Worm (Caenorhabditis elegans) whole organism, L4 larva: Measurements from ENCODE around the gene stdh-3.
A peak's percentile ranks its signal among the peaks of the same experiment; 100 is the strongest.

ENCODE experiments used
- D1046.2 ChIP-seq: fragments of 200-800 bp; sonication (Bioruptor generic); IDR thresholded peaks from 2 replicates; pipeline ENCODE4 v1.3.6; 2022; ENCODE audit warnings: missing genetic modification characterization, missing compliant biosample characterization
- F49E8.2 ChIP-seq: sonication (generic microtip); optimal IDR thresholded peaks from 2 replicates; lab custom pipeline; 2016; ENCODE audit warnings: missing compliant biosample characterization, mild to moderate bottlenecking, missing genetic modification characterization, borderline replicate concordance
- R02D3.7 ChIP-seq: fragments of 150-350 bp; sonication (generic microtip); optimal IDR thresholded peaks from 3 replicates; lab custom pipeline; 2014; ENCODE audit warnings: missing biosample characterization, missing genetic modification characterization
- T20F7.1 ChIP-seq: fragments of 200-800 bp; sonication (Bioruptor generic); optimal IDR thresholded peaks from 2 replicates; lab custom pipeline; 2018; ENCODE audit warnings: mild to moderate bottlenecking, missing genetic modification characterization, missing compliant biosample characterization
- T26A8.4 ChIP-seq: fragments of 200-800 bp; sonication (Bioruptor generic); IDR thresholded peaks from 2 replicates; pipeline ENCODE4 v1.3.6; 2022; ENCODE audit warnings: missing genetic modification characterization, missing compliant biosample characterization
- ZK546.5 ChIP-seq, 2 experiments: sonication (generic microtip); optimal IDR thresholded peaks; 2 replicates each; lab custom pipeline; 2017; ENCODE audit warnings: missing biosample characterization in 2 of 2, missing genetic modification characterization in 2 of 2
- aha-1 ChIP-seq: fragments of 150-350 bp; peaks from one replicate; lab custom pipeline; 2014; ENCODE audit warnings: missing biosample characterization, missing genetic modification characterization
- aly-2 ChIP-seq: sonication (generic microtip); optimal IDR thresholded peaks from 2 replicates; lab custom pipeline; 2018; ENCODE audit warnings: missing biosample characterization, missing genetic modification characterization
- attf-4 ChIP-seq: sonication (generic microtip); optimal IDR thresholded peaks from 3 replicates; lab custom pipeline; 2017; ENCODE audit warnings: missing biosample characterization, missing genetic modification characterization
- ceh-62 ChIP-seq: sonication (generic microtip); optimal IDR thresholded peaks from 2 replicates; lab custom pipeline; 2017; ENCODE audit warnings: missing biosample characterization, missing genetic modification characterization
- ces-1 ChIP-seq: fragments of 150-350 bp; sonication (generic microtip); optimal IDR thresholded peaks from 4 replicates; lab custom pipeline; 2014; ENCODE audit warnings: missing biosample characterization, missing genetic modification reagents, missing genetic modification characterization
- ctbp-1 ChIP-seq: fragments of 200-800 bp; sonication (Bioruptor generic); IDR thresholded peaks from 2 replicates; pipeline ENCODE4 v1.3.6; 2022; ENCODE audit warnings: missing genetic modification reagents, missing genetic modification characterization, missing compliant biosample characterization
- daf-16 ChIP-seq, 3 experiments: sonication (generic microtip); optimal IDR thresholded peaks; 2 replicates each; lab custom pipeline; 2016 to 2017; ENCODE audit warnings: missing genetic modification characterization in 3 of 3, missing genetic modification reagents in 3 of 3, mild to moderate bottlenecking in 2 of 3, missing compliant biosample characterization in 2 of 3, missing biosample characterization in 1 of 3, moderate library complexity in 1 of 3
- dmd-9 ChIP-seq: fragments of 200-800 bp; sonication (Bioruptor generic); IDR thresholded peaks from 2 replicates; pipeline ENCODE4 v1.3.6; 2022; ENCODE audit warnings: missing genetic modification reagents, missing genetic modification characterization, missing compliant biosample characterization
- dpl-1 ChIP-seq: fragments of 150-350 bp; optimal IDR thresholded peaks from 2 replicates; lab custom pipeline; 2014; ENCODE audit warnings: missing biosample characterization, missing genetic modification reagents, missing genetic modification characterization
- dve-1 ChIP-seq: sonication (generic microtip); optimal IDR thresholded peaks from 2 replicates; lab custom pipeline; 2017; ENCODE audit warnings: antibody characterized with exemption, mild to moderate bottlenecking, missing genetic modification characterization, missing compliant biosample characterization; ENCODE audit not compliant: insufficient read depth
- egl-27 ChIP-seq: sonication (generic microtip); optimal IDR thresholded peaks from 3 replicates; lab custom pipeline; 2017; ENCODE audit warnings: missing biosample characterization, missing genetic modification reagents, missing genetic modification characterization
- gei-8 ChIP-seq: fragments of 200-800 bp; sonication (Bioruptor generic); optimal IDR thresholded peaks from 2 replicates; lab custom pipeline; 2018; ENCODE audit warnings: mild to moderate bottlenecking, missing genetic modification characterization, missing compliant biosample characterization
- hlh-30 ChIP-seq: sonication (generic microtip); optimal IDR thresholded peaks from 2 replicates; lab custom pipeline; 2017; ENCODE audit warnings: antibody characterized with exemption, mild to moderate bottlenecking, missing genetic modification characterization, missing compliant biosample characterization; ENCODE audit not compliant: insufficient read depth
- jun-1 ChIP-seq: fragments of 150-350 bp; optimal IDR thresholded peaks from 2 replicates; lab custom pipeline; 2014; ENCODE audit warnings: missing biosample characterization, missing genetic modification reagents, missing genetic modification characterization
- lin-1 ChIP-seq: fragments of 200-800 bp; sonication (Bioruptor generic); IDR thresholded peaks from 2 replicates; pipeline ENCODE4 v1.3.6; 2022; ENCODE audit warnings: missing genetic modification reagents, missing genetic modification characterization, missing compliant biosample characterization
- madf-5 ChIP-seq, 2 experiments: fragments of 200-800 bp; sonication (Bioruptor generic); IDR thresholded peaks; 2 replicates each; pipeline ENCODE4 v1.3.6; 2022; ENCODE audit warnings: missing compliant biosample characterization in 2 of 2, missing genetic modification characterization in 2 of 2
- mdl-1 ChIP-seq, 2 experiments: fragments of 150-350 bp in 1 of 2; sonication (generic microtip) in 1 of 2; optimal IDR thresholded peaks; 2 replicates each; lab custom pipeline; 2014 to 2017; ENCODE audit warnings: missing biosample characterization in 2 of 2, missing genetic modification characterization in 2 of 2
- mxl-3 ChIP-seq: fragments of 200-800 bp; sonication (Bioruptor generic); optimal IDR thresholded peaks from 2 replicates; lab custom pipeline; 2018; ENCODE audit warnings: mild to moderate bottlenecking, missing genetic modification characterization, missing compliant biosample characterization
- nhr-10 ChIP-seq: fragments of 150-350 bp; optimal IDR thresholded peaks from 2 replicates; lab custom pipeline; 2014; ENCODE audit warnings: missing biosample characterization, missing genetic modification characterization
- nhr-111 ChIP-seq: fragments of 200-800 bp; sonication (Bioruptor generic); optimal IDR thresholded peaks from 2 replicates; lab custom pipeline; 2018; ENCODE audit warnings: mild to moderate bottlenecking, missing genetic modification characterization, missing compliant biosample characterization
- nhr-28 ChIP-seq: fragments of 150-350 bp; optimal IDR thresholded peaks from 2 replicates; lab custom pipeline; 2014; ENCODE audit warnings: missing biosample characterization, missing genetic modification characterization
- nhr-6 ChIP-seq: fragments of 150-350 bp; optimal IDR thresholded peaks from 2 replicates; lab custom pipeline; 2014; ENCODE audit warnings: missing biosample characterization, missing genetic modification characterization
- nhr-76 ChIP-seq: fragments of 150-350 bp; optimal IDR thresholded peaks from 2 replicates; lab custom pipeline; 2014; ENCODE audit warnings: missing biosample characterization, missing genetic modification characterization
- pqm-1 ChIP-seq: sonication (generic microtip); optimal IDR thresholded peaks from 2 replicates; lab custom pipeline; 2017; ENCODE audit warnings: missing biosample characterization, missing genetic modification characterization
- saeg-2 ChIP-seq: fragments of 200-800 bp; sonication (Bioruptor generic); IDR thresholded peaks from 2 replicates; pipeline ENCODE4 v1.3.6; 2022; ENCODE audit warnings: missing genetic modification reagents, missing genetic modification characterization, missing compliant biosample characterization
- snpc-1.2 ChIP-seq: fragments of 200-800 bp; sonication (Bioruptor generic); IDR thresholded peaks from 2 replicates; pipeline ENCODE4 v1.3.6; 2022; ENCODE audit warnings: missing genetic modification reagents, missing genetic modification characterization, missing compliant biosample characterization
- spr-1 ChIP-seq: sonication (generic microtip); optimal IDR thresholded peaks from 2 replicates; lab custom pipeline; 2016; ENCODE audit warnings: mild to moderate bottlenecking, missing genetic modification characterization, missing compliant biosample characterization
- tra-1 ChIP-seq: fragments of 200-800 bp; sonication (Bioruptor generic); IDR thresholded peaks from 2 replicates; pipeline ENCODE4 v1.3.6; 2022; ENCODE audit warnings: missing genetic modification reagents, missing genetic modification characterization, missing compliant biosample characterization
- unc-130 ChIP-seq: sonication (generic microtip); optimal IDR thresholded peaks from 2 replicates; lab custom pipeline; 2016; ENCODE audit warnings: missing genetic modification reagents, missing genetic modification characterization, missing compliant biosample characterization
- unc-62 ChIP-seq, 3 experiments: fragments of 150-350 bp in 1 of 3; sonication (generic microtip); optimal IDR thresholded peaks in 2 of 3; peaks in 1 of 3; 1 replicate in 1 of 3; 2 replicates in 2 of 3; lab custom pipeline; 2014 to 2017; ENCODE audit warnings: missing biosample characterization in 3 of 3, missing genetic modification characterization in 3 of 3, missing genetic modification reagents in 3 of 3, missing genotype in 1 of 3
- zag-1 ChIP-seq: fragments of 150-350 bp; optimal IDR thresholded peaks from 2 replicates; lab custom pipeline; 2014; ENCODE audit warnings: missing biosample characterization, missing genetic modification characterization
- zip-11 ChIP-seq: fragments of 200-800 bp; sonication (Bioruptor generic); IDR thresholded peaks from 2 replicates; pipeline ENCODE4 v1.3.6; 2022; ENCODE audit warnings: missing genetic modification characterization, missing compliant biosample characterization

Gene stdh-3

ce11 chrV:13880163-13880562 is 24.2 kb upstream of the stdh-3 start:
- peak; percentile 2 for TF ChIP-seq nhr-28 (tag; lab: Kevin White, UChicago)
- TF ChIP-seq unc-130, result no peak
- no peak for TF ChIP-seq D1046.2 (GFP tag; lab: Robert Waterston, UW)
- no peak for TF ChIP-seq dmd-9 (GFP tag; lab: Robert Waterston, UW)
- no peak for TF ChIP-seq unc-62 (GFP tag; optimal IDR thresholded peaks at IDR 0.05 in 1 of 2; lab: Kevin White, UChicago)
- TF ChIP-seq unc-62 (tag; optimal IDR thresholded peaks at IDR 0.05; lab: Kevin White, UChicago), result no peak
- TF ChIP-seq saeg-2 (GFP tag; lab: Robert Waterston, UW), result no peak
- TF ChIP-seq nhr-6 (tag; lab: Kevin White, UChicago), result peak; percentile 20
- TF ChIP-seq ZK546.5 (tag; optimal IDR thresholded peaks at IDR 0.05; lab: Kevin White, UChicago), result no peak
- no peak for TF ChIP-seq nhr-10 (tag; lab: Kevin White, UChicago)
- TF ChIP-seq T20F7.1, result no peak
- peak; percentile 1 for TF ChIP-seq dve-1 (tag; lab: Kevin White, UChicago)
- no peak for TF ChIP-seq ceh-62 (tag; lab: Kevin White, UChicago)
- no peak for TF ChIP-seq nhr-76 (tag; lab: Kevin White, UChicago)
- no peak for TF ChIP-seq ces-1 (GFP tag; lab: Kevin White, UChicago)
- peak; percentile 30 for TF ChIP-seq hlh-30 (tag; lab: Kevin White, UChicago)
- TF ChIP-seq zag-1 (tag; lab: Kevin White, UChicago), result no peak
- TF ChIP-seq dpl-1 (GFP tag; lab: Kevin White, UChicago), result peak; percentile 19
- no peak for TF ChIP-seq egl-27 (tag; lab: Kevin White, UChicago)
- TF ChIP-seq madf-5 (GFP tag; IDR thresholded peaks at IDR 0.05; lab: Robert Waterston, UW), result no peak
- no peak for TF ChIP-seq lin-1 (GFP tag; lab: Robert Waterston, UW)
- TF ChIP-seq spr-1 (tag; lab: Kevin White, UChicago), result no peak
- no peak for TF ChIP-seq daf-16 (GFP tag; optimal IDR thresholded peaks at IDR 0.05; lab: Kevin White, UChicago)
- TF ChIP-seq daf-16 (tag; optimal IDR thresholded peaks at IDR 0.05; lab: Kevin White, UChicago), result peak; percentile 22
- no peak for TF ChIP-seq T26A8.4 (GFP tag; lab: Robert Waterston, UW)
- TF ChIP-seq R02D3.7 (tag; lab: Kevin White, UChicago), result no peak
- no peak for TF ChIP-seq tra-1 (GFP tag; lab: Robert Waterston, UW)
- no peak for TF ChIP-seq zip-11 (GFP tag; lab: Robert Waterston, UW)
- TF ChIP-seq, all 104 proteins: peak for 6

- TF ChIP-seq snpc-1.2 (GFP tag; lab: Robert Waterston, UW) (no peak), jun-1 (tag; lab: Kevin White, UChicago) (no peak), nhr-28 (tag; lab: Kevin White, UChicago) (no peak)
Measured at ce11 chrV:13880607-13881006, 23.8 kb upstream of the stdh-3 start, which contains the start of gene T22G5.3. Gene T22G5.3, plus strand, starts transcription at chrV:13880907.

ce11 chrV:13887358-13887757 is 17.1 kb upstream of the stdh-3 start, which contains the start of gene srsx-19:
Gene srsx-19, plus strand, starts transcription at chrV:13887658.
- TF ChIP-seq F49E8.2 (tag; lab: Kevin White, UChicago) (no peak), pqm-1 (no peak), zag-1 (tag; lab: Kevin White, UChicago) (no peak), ctbp-1 (GFP tag; lab: Robert Waterston, UW) (no peak), aha-1 (tag; lab: Kevin White, UChicago) (peak; percentile 16)
- TF ChIP-seq, all 104 proteins: peak for 1

DNA sequence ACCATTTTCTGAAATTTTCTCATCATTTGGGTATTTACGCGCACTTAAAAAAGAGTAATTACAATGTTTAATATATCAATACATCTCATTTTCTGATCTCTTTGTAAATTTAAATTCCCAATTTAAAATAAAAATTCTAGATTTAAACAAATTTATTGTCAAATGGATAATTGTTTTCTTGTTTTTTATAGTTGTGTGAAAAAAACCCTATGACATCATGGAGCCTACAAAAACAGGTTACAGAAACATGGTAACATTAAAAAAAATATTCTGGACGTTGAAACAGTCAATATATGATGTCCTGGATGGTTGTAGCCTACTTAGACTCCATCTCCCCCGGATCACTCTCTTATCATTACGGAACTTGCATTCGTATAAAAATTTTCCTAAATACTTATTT is 14.9 kb upstream of the stdh-3 start, which contains the start of gene spp-12:
Gene spp-12 (plus strand): TSS at position 301 of the 400 bp plus-strand sequence.
- TF ChIP-seq aly-2 (tag; lab: Kevin White, UChicago) (no peak), saeg-2 (GFP tag; lab: Robert Waterston, UW) (no peak), jun-1 (tag; lab: Kevin White, UChicago) (no peak), mxl-3 (GFP tag; lab: Kevin White, UChicago) (no peak), mdl-1 (tag; optimal IDR thresholded peaks at IDR 0.05; lab: Kevin White, UChicago) (no peak), gei-8 (no peak), nhr-111 (GFP tag; lab: Kevin White, UChicago) (no peak), attf-4 (no peak)
